Fruit fly (Drosophila melanogaster): ENCODE data around the gene Sfmbt.
A peak's percentile ranks its signal among the peaks of the same experiment; 100 is the strongest.

- no peak for TF ChIP-seq CG9817 (tag; optimal IDR thresholded peaks at IDR 0.05)
- TF ChIP-seq scrt (GFP tag; optimal IDR thresholded peaks at IDR 0.05), result peak; percentile 46
- no peak for TF ChIP-seq CG3163 (GFP tag; optimal IDR thresholded peaks at IDR 0.05)
Measured at dm6 chr2L:13165802-13166347, 10.7 kb downstream of the Sfmbt start, which contains the start of gene DnaJ-H.
